Fruit fly (Drosophila melanogaster): ENCODE results near the gene ninaA.

Gene ninaA

dm6 chr2L:846167-846868, 30.8 kb upstream of the ninaA start:
- TF ChIP-seq pan (optimal IDR thresholded peaks at IDR 0.05) (no peak), Dll (optimal IDR thresholded peaks at IDR 0.05) (no peak), usp (GFP tag; optimal IDR thresholded peaks at IDR 0.05) (no peak), EcR (GFP tag; optimal IDR thresholded peaks at IDR 0.05) (no peak), psq (optimal IDR thresholded peaks at IDR 0.05) (no peak), CG8478 (optimal IDR thresholded peaks at IDR 0.05) (no peak)

- TF ChIP-seq pan (optimal IDR thresholded peaks at IDR 0.05): no peak
- no peak for TF ChIP-seq CG8478 (optimal IDR thresholded peaks at IDR 0.05)
- no peak for TF ChIP-seq usp (GFP tag; optimal IDR thresholded peaks at IDR 0.05)
- TF ChIP-seq Dll (optimal IDR thresholded peaks at IDR 0.05): no peak
- TF ChIP-seq psq (optimal IDR thresholded peaks at IDR 0.05): no peak
- TF ChIP-seq EcR (GFP tag; optimal IDR thresholded peaks at IDR 0.05): no peak
These were observed 29.7 kb upstream of the ninaA start for dm6 chr2L:847189-847987.

- TF ChIP-seq Dll (optimal IDR thresholded peaks at IDR 0.05) (no peak), CG8478 (optimal IDR thresholded peaks at IDR 0.05) (no peak), psq (optimal IDR thresholded peaks at IDR 0.05) (no peak), pan (optimal IDR thresholded peaks at IDR 0.05) (no peak), EcR (GFP tag; optimal IDR thresholded peaks at IDR 0.05) (no peak), usp (GFP tag; optimal IDR thresholded peaks at IDR 0.05) (no peak)
These were observed 29.0 kb upstream of the ninaA start for dm6 chr2L:847988-848622.

DNA sequence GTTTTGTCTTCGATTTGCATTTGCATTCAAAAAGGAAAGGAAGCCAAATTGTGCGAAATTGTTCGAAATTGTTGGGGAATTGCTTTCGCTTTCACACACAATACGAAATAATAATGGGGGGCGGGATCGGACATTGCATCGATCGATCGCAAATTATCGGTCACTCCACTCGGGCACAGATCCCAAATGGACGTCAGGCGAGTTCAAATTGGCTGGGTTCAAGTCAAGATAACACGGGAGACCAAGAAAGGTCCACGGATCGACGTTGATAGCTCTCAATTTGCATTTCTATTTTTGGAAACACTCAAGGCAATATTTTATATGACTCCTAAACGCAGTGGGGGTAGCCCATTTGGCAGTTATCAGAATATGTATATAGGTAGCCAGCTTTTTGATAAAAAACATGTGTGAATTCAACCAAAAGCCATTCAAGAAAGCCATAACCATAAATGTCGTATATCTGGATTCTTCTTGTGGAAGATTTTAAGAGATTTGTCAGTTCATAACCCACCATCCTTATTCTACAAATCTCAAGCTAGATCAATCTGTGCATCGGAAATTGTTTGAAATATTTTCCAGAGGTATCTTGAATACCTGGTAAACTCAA, 27.9 kb upstream of the ninaA start:
- no peak for TF ChIP-seq Dll (optimal IDR thresholded peaks at IDR 0.05)

dm6 chr2L:849787-850512, 27.2 kb upstream of the ninaA start:
- TF ChIP-seq Dll (optimal IDR thresholded peaks at IDR 0.05) (no peak), CG8478 (optimal IDR thresholded peaks at IDR 0.05) (no peak), usp (GFP tag; optimal IDR thresholded peaks at IDR 0.05) (no peak), psq (optimal IDR thresholded peaks at IDR 0.05) (no peak), pan (optimal IDR thresholded peaks at IDR 0.05) (no peak), EcR (GFP tag; optimal IDR thresholded peaks at IDR 0.05) (no peak)

dm6 chr2L:850727-851257, 26.3 kb upstream of the ninaA start, which contains the start of gene drongo:
Gene drongo (minus strand): TSS chr2L:851071.
- TF ChIP-seq CG8478 (optimal IDR thresholded peaks at IDR 0.05): no peak
- TF ChIP-seq psq (optimal IDR thresholded peaks at IDR 0.05): no peak
- no peak for TF ChIP-seq EcR (GFP tag; optimal IDR thresholded peaks at IDR 0.05)
- TF ChIP-seq usp (GFP tag; optimal IDR thresholded peaks at IDR 0.05): no peak
- no peak for TF ChIP-seq Dll (optimal IDR thresholded peaks at IDR 0.05)
- TF ChIP-seq pan (optimal IDR thresholded peaks at IDR 0.05): no peak

dm6 chr2L:852647-853111, 24.4 kb upstream of the ninaA start, which contains the start of the genes CG4291 and kraken:
Gene CG4291 (minus strand): TSS chr2L:852730.
Gene kraken (plus strand): TSS chr2L:852768.
- TF ChIP-seq pan (optimal IDR thresholded peaks at IDR 0.05): no peak
- TF ChIP-seq CG8478 (optimal IDR thresholded peaks at IDR 0.05): no peak
- TF ChIP-seq psq (optimal IDR thresholded peaks at IDR 0.05): no peak
- TF ChIP-seq Dll (optimal IDR thresholded peaks at IDR 0.05): no peak
- TF ChIP-seq EcR (GFP tag; optimal IDR thresholded peaks at IDR 0.05): no peak
- TF ChIP-seq usp (GFP tag; optimal IDR thresholded peaks at IDR 0.05): no peak

DNA sequence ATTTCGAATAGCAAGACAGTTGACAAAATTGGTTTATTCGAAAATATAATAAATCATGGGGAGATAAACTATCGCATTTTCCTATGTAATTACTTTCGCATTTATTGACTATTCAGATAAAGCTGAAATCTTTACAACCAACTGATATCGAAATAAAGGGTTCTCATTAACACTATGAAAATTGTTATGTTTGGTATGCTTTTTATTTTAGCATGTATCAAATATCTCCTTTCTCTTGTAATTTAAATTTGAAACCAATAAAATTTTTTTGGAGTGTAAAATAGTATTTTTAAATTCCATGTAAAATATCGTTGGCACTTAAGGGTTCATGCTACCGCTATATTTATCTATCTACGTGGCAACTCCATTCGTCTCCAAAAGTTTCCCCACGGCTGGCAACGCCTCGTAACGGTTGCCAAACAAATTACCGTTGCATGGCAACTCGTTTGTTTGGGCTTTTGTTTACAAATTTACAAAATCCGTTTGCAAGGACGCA, 22.0 kb upstream of the ninaA start, which contains the start of gene CG13949:
Gene CG13949, plus strand, starts transcription at position 286 of the 496 bp plus-strand sequence.
- TF ChIP-seq usp (GFP tag; optimal IDR thresholded peaks at IDR 0.05): no peak
- TF ChIP-seq CG8478 (optimal IDR thresholded peaks at IDR 0.05): no peak
- no peak for TF ChIP-seq EcR (GFP tag; optimal IDR thresholded peaks at IDR 0.05)
- no peak for TF ChIP-seq psq (optimal IDR thresholded peaks at IDR 0.05)
- TF ChIP-seq pan (optimal IDR thresholded peaks at IDR 0.05): no peak

dm6 chr2L:856001-856400, 21.1 kb upstream of the ninaA start:
- TF ChIP-seq CG8478 (optimal IDR thresholded peaks at IDR 0.05): no peak
- no peak for TF ChIP-seq pan (optimal IDR thresholded peaks at IDR 0.05)
- no peak for TF ChIP-seq Dll (optimal IDR thresholded peaks at IDR 0.05)
- TF ChIP-seq psq (optimal IDR thresholded peaks at IDR 0.05): no peak
- no peak for TF ChIP-seq EcR (GFP tag; optimal IDR thresholded peaks at IDR 0.05)
- TF ChIP-seq usp (GFP tag; optimal IDR thresholded peaks at IDR 0.05): no peak

DNA sequence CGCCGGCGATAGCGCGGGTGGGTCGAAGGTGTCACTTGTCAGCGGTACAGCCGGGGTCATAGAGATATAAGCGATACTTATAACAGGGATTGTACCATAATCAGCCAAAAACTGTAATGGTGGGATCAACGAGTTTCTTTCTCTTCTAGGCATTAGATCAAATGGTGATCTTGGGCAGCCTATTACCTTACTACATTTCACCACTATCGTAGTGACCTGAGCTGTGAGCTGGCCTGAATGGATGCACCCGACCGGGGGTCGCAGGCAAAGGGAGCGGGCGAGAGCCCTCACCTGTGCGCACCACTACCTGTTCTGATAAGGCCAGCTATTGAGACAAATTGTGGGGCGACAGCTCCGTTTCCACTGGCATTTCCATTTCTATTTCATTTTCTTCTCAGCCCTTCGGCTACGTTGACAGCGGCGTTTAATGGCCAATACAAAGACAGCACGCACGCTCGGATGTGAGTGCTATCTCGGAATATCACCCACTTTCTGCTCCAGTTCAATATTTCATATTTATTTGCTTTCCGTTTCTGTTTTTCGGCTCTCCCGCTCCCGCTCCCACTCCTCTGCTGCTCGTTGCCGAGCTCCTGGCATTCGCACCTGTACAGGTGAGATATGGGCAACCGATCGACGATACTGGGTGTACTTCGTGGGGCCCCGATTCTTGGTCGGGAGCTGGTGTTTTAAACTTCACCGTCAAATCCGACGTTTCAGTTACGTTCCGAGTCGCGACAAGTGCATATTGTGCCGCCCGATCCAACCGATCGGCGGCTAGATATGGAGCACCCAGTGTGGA, 20.2 kb upstream of the ninaA start:
- TF ChIP-seq Dll (optimal IDR thresholded peaks at IDR 0.05): no peak
- TF ChIP-seq pan (optimal IDR thresholded peaks at IDR 0.05): no peak
- no peak for TF ChIP-seq EcR (GFP tag; optimal IDR thresholded peaks at IDR 0.05)
- TF ChIP-seq CG8478 (optimal IDR thresholded peaks at IDR 0.05): no peak
- no peak for TF ChIP-seq usp (GFP tag; optimal IDR thresholded peaks at IDR 0.05)
- no peak for TF ChIP-seq psq (optimal IDR thresholded peaks at IDR 0.05)
